Fruit fly (Drosophila melanogaster) whole organism: ENCODE results near the gene CG34057.

ENCODE experiments used
- Dll ChIP-seq: fragments of >200 bp; optimal IDR thresholded peaks from 2 replicates; lab custom pipeline; 2017
- pan ChIP-seq: fragments of >200 bp; optimal IDR thresholded peaks from 2 replicates; lab custom pipeline; 2017

DNA sequence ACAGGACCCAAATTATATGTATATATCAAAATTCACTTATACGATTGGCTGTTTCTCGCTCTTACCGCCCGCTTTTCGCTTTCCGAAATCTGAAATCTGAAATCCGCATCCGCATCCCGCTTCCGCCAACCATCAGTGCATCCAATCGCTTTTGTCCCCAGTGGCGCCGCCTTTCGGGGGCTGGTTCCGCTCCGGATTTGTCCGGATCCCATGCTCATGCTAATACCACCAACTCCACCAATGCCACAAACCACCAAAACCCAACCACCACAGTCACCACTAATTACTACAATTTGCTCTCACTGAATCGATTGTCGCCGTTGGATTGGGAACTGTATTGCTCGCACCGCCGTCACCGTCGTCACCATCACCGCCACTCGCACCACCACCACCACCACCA is 28.4 kb upstream of the CG34057 start:
- no peak for TF ChIP-seq Dll (lab: Kevin White, UChicago)
- no peak for TF ChIP-seq pan (lab: Kevin White, UChicago)
